Fruit fly (Drosophila melanogaster) whole organism, prepupa: ENCODE results near the gene CG9588.

Experiments used
- Blimp-1 ChIP-seq: fragments of 200-800 bp; sonication (Bioruptor generic); optimal IDR thresholded peaks from 3 replicates; lab custom pipeline; 2017; ENCODE audit warnings: missing biosample characterization, missing genetic modification characterization, mild to moderate bottlenecking, moderate library complexity, missing genetic modification reagents
- CG10631 ChIP-seq: fragments of 200-800 bp; sonication (Bioruptor generic); optimal IDR thresholded peaks from 2 replicates; lab custom pipeline; 2016; ENCODE audit warnings: missing biosample characterization, missing genetic modification characterization
- CG10669 ChIP-seq: fragments of 200-800 bp; sonication (Bioruptor generic); optimal IDR thresholded peaks from 3 replicates; lab custom pipeline; 2018; ENCODE audit warnings: missing biosample characterization, mild to moderate bottlenecking, missing genetic modification characterization, moderate library complexity
- CG11294 ChIP-seq: fragments of 200-800 bp; sonication (Bioruptor generic); IDR thresholded peaks from 2 replicates; pipeline ENCODE4 v1.3.6; 2022; ENCODE audit warnings: missing biosample characterization, missing genetic modification characterization
- CG11762 ChIP-seq: fragments of 200-800 bp; sonication (Bioruptor generic); optimal IDR thresholded peaks from 3 replicates; lab custom pipeline; 2016; ENCODE audit warnings: missing biosample characterization, missing genetic modification characterization; ENCODE audit not compliant: insufficient read depth
- CG11902 ChIP-seq: fragments of 200-800 bp; sonication (Bioruptor generic); optimal IDR thresholded peaks from 3 replicates; lab custom pipeline; 2016; ENCODE audit warnings: missing biosample characterization, missing genetic modification characterization
- CG16779 ChIP-seq: fragments of 200-800 bp; sonication (Bioruptor generic); optimal IDR thresholded peaks from 3 replicates; lab custom pipeline; 2017; ENCODE audit warnings: missing biosample characterization, mild to moderate bottlenecking, missing genetic modification characterization
- CG3032 ChIP-seq: fragments of 200-800 bp; optimal IDR thresholded peaks from 2 replicates; lab custom pipeline; 2019; ENCODE audit warnings: missing biosample characterization, mild to moderate bottlenecking, missing genetic modification characterization, moderate library complexity
- CG31627 ChIP-seq: fragments of 200-800 bp; sonication (Bioruptor generic); optimal IDR thresholded peaks from 3 replicates; lab custom pipeline; 2016; ENCODE audit warnings: missing biosample characterization, missing genetic modification characterization
- CG3919 ChIP-seq: fragments of 200-800 bp; sonication (Bioruptor generic); optimal IDR thresholded peaks from 3 replicates; lab custom pipeline; 2016; ENCODE audit warnings: missing biosample characterization, missing genetic modification characterization
- CG6163 ChIP-seq: fragments of 200-800 bp; sonication (Bioruptor generic); IDR thresholded peaks from 3 replicates; pipeline ENCODE4 v1.3.6; 2022; ENCODE audit warnings: missing biosample characterization, missing genetic modification characterization
- CG6276 ChIP-seq: fragments of 200-800 bp; sonication (Bioruptor generic); optimal IDR thresholded peaks from 2 replicates; lab custom pipeline; 2017; ENCODE audit warnings: missing biosample characterization, mild to moderate bottlenecking, missing genetic modification characterization
- CG6792 ChIP-seq: fragments of 200-800 bp; sonication (Bioruptor generic); optimal IDR thresholded peaks from 3 replicates; lab custom pipeline; 2016; ENCODE audit warnings: missing biosample characterization, missing genetic modification characterization
- CG6854 ChIP-seq: fragments of 200-800 bp; sonication (Bioruptor generic); optimal IDR thresholded peaks from 2 replicates; lab custom pipeline; 2017; ENCODE audit warnings: missing biosample characterization, mild to moderate bottlenecking, missing genetic modification characterization
- CG7368 ChIP-seq: fragments of 200-800 bp; sonication (Bioruptor generic); optimal IDR thresholded peaks from 3 replicates; lab custom pipeline; 2016; ENCODE audit warnings: missing biosample characterization, missing genetic modification characterization
- CG8119 ChIP-seq: fragments of 200-800 bp; sonication (Bioruptor generic); IDR thresholded peaks from 3 replicates; pipeline ENCODE4 v1.3.6; 2022; ENCODE audit warnings: missing biosample characterization, missing genetic modification characterization
- CG8319 ChIP-seq: fragments of 200-800 bp; sonication (Bioruptor generic); optimal IDR thresholded peaks from 3 replicates; lab custom pipeline; 2016; ENCODE audit warnings: missing biosample characterization, missing genetic modification characterization
- CG9139 ChIP-seq: fragments of 200-800 bp; sonication (Bioruptor generic); optimal IDR thresholded peaks from 3 replicates; lab custom pipeline; 2017; ENCODE audit warnings: missing biosample characterization, mild to moderate bottlenecking, missing genetic modification characterization
- Eip75B ChIP-seq: fragments of 200-800 bp; sonication (Bioruptor generic); optimal IDR thresholded peaks from 3 replicates; lab custom pipeline; 2016; ENCODE audit warnings: missing biosample characterization, missing genetic modification characterization
- Eip78C ChIP-seq: fragments of 200-800 bp; sonication (Bioruptor generic); peaks from one replicate; lab custom pipeline; 2016; ENCODE audit warnings: missing biosample characterization, missing genetic modification characterization
- Ets21C ChIP-seq: fragments of 200-800 bp; sonication (Bioruptor generic); optimal IDR thresholded peaks from 3 replicates; lab custom pipeline; 2016; ENCODE audit warnings: missing biosample characterization, missing genetic modification characterization
- Ets96B ChIP-seq: fragments of 200-800 bp; optimal IDR thresholded peaks from 2 replicates; lab custom pipeline; 2019; ENCODE audit warnings: missing biosample characterization, mild to moderate bottlenecking, missing genetic modification characterization, moderate library complexity
- Hr38 ChIP-seq: sonication (Bioruptor generic); optimal IDR thresholded peaks from 2 replicates; lab custom pipeline; 2016; ENCODE audit warnings: missing biosample characterization, missing genetic modification characterization
- Hr4 ChIP-seq: fragments of 200-800 bp; sonication (Bioruptor generic); optimal IDR thresholded peaks from 3 replicates; lab custom pipeline; 2016; ENCODE audit warnings: missing biosample characterization, missing genetic modification characterization
- Lpt ChIP-seq: fragments of 200-800 bp; sonication (Bioruptor generic); optimal IDR thresholded peaks from 3 replicates; lab custom pipeline; 2016; ENCODE audit warnings: missing biosample characterization, missing genetic modification characterization
- Met ChIP-seq: fragments of 200-800 bp; sonication (Bioruptor generic); optimal IDR thresholded peaks from 3 replicates; lab custom pipeline; 2016; ENCODE audit warnings: missing biosample characterization, missing genetic modification characterization
- OdsH ChIP-seq: fragments of 200-800 bp; sonication (Bioruptor generic); optimal IDR thresholded peaks from 3 replicates; lab custom pipeline; 2016; ENCODE audit warnings: missing biosample characterization, missing genetic modification characterization
- Sox15 ChIP-seq: fragments of 200-800 bp; sonication (Bioruptor generic); optimal IDR thresholded peaks from 3 replicates; lab custom pipeline; 2016; ENCODE audit warnings: missing biosample characterization, missing genetic modification characterization
- achi ChIP-seq: fragments of 200-800 bp; sonication (Bioruptor generic); optimal IDR thresholded peaks from 3 replicates; lab custom pipeline; 2016; ENCODE audit warnings: missing biosample characterization, missing genetic modification characterization
- acj6 ChIP-seq: fragments of 200-800 bp; sonication (Bioruptor generic); optimal IDR thresholded peaks from 3 replicates; lab custom pipeline; 2016; ENCODE audit warnings: missing biosample characterization, missing genetic modification characterization
- dac ChIP-seq: fragments of 200-800 bp; sonication (Bioruptor generic); optimal IDR thresholded peaks from 2 replicates; lab custom pipeline; 2017; ENCODE audit warnings: missing biosample characterization, mild to moderate bottlenecking, missing genetic modification characterization
- dsx ChIP-seq: fragments of 200-800 bp; optimal IDR thresholded peaks from 3 replicates; lab custom pipeline; 2019; ENCODE audit warnings: missing biosample characterization, mild to moderate bottlenecking, missing genetic modification characterization, moderate library complexity; ENCODE audit not compliant: poor library complexity, severe bottlenecking
- eg ChIP-seq: fragments of 200-800 bp; sonication (Bioruptor generic); IDR thresholded peaks from 3 replicates; pipeline ENCODE4 v1.3.6; 2022; ENCODE audit warnings: missing biosample characterization, missing genetic modification characterization
- esn ChIP-seq: fragments of 200-800 bp; sonication (Bioruptor generic); optimal IDR thresholded peaks from 2 replicates; lab custom pipeline; 2016; ENCODE audit warnings: missing biosample characterization, mild to moderate bottlenecking, missing genetic modification characterization, moderate library complexity
- fd59A ChIP-seq: fragments of 200-800 bp; sonication (Bioruptor generic); optimal IDR thresholded peaks from 2 replicates; lab custom pipeline; 2017; ENCODE audit warnings: missing biosample characterization, mild to moderate bottlenecking, missing genetic modification characterization, missing genetic modification reagents
- fd85E ChIP-seq: fragments of 200-800 bp; sonication (Bioruptor generic); optimal IDR thresholded peaks from 3 replicates; lab custom pipeline; 2016; ENCODE audit warnings: missing biosample characterization, missing genetic modification characterization
- fkh ChIP-seq: fragments of 200-800 bp; sonication (Bioruptor generic); optimal IDR thresholded peaks from 3 replicates; lab custom pipeline; 2017; ENCODE audit warnings: missing biosample characterization, mild to moderate bottlenecking, missing genetic modification characterization, moderate library complexity
- net ChIP-seq: fragments of 200-800 bp; sonication (Bioruptor generic); optimal IDR thresholded peaks from 3 replicates; lab custom pipeline; 2016; ENCODE audit warnings: missing biosample characterization, missing genetic modification characterization
- pdm3 ChIP-seq: fragments of 200-800 bp; sonication (Bioruptor generic); optimal IDR thresholded peaks from 3 replicates; lab custom pipeline; 2016; ENCODE audit warnings: missing biosample characterization, missing genetic modification characterization
- salr ChIP-seq, 2 experiments: fragments of 200-800 bp; sonication (Bioruptor generic); optimal IDR thresholded peaks; 3 replicates each; lab custom pipeline; 2016 to 2018; ENCODE audit warnings: missing biosample characterization in 2 of 2, missing genetic modification characterization in 2 of 2, mild to moderate bottlenecking in 1 of 2
- spab ChIP-seq: fragments of 200-800 bp; sonication (Bioruptor generic); optimal IDR thresholded peaks from 2 replicates; lab custom pipeline; 2017; ENCODE audit warnings: missing biosample characterization, mild to moderate bottlenecking, missing genetic modification characterization, missing genetic modification reagents
- topi ChIP-seq: fragments of 200-800 bp; sonication (Bioruptor generic); optimal IDR thresholded peaks from 3 replicates; lab custom pipeline; 2016; ENCODE audit warnings: missing biosample characterization, missing genetic modification characterization
- vri ChIP-seq: fragments of 200-800 bp; sonication (Bioruptor generic); optimal IDR thresholded peaks from 3 replicates; lab custom pipeline; 2016; ENCODE audit warnings: missing biosample characterization, mild to moderate bottlenecking, missing genetic modification characterization

CG9588 gene

dm6 chr3R:13646729-13647633 is 29.5 kb downstream of the CG9588 start, which contains the start of gene rin (continued):
- TF ChIP-seq fd59A (GFP tag; lab: Kevin White, UChicago) (no peak), CG3919 (GFP tag; lab: Kevin White, UChicago) (peak; percentile 39), CG6792 (GFP tag; lab: Kevin White, UChicago) (no peak), Blimp-1 (no peak), Ets96B (peak; percentile 45), CG7368 (GFP tag; lab: Kevin White, UChicago) (no peak), dac (peak; percentile 21), Eip78C (GFP tag; lab: Kevin White, UChicago) (peak; percentile 41), CG10669 (peak; percentile 36), Lpt (GFP tag; lab: Kevin White, UChicago) (no peak), topi (GFP tag; lab: Kevin White, UChicago) (no peak), Hr38 (GFP tag; lab: Kevin White, UChicago) (no peak), achi (GFP tag; lab: Kevin White, UChicago) (no peak), acj6 (GFP tag; lab: Kevin White, UChicago) (no peak), OdsH (GFP tag; lab: Kevin White, UChicago) (no peak), fkh (GFP tag; lab: Kevin White, UChicago) (no peak), Sox15 (GFP tag; lab: Kevin White, UChicago) (no peak), CG6276 (GFP tag; lab: Kevin White, UChicago) (peak; percentile 46), net (GFP tag; lab: Kevin White, UChicago) (no peak), CG8319 (GFP tag; lab: Kevin White, UChicago) (no peak), CG6163 (GFP tag; lab: Robert Waterston, UW) (peak; percentile 6; the same call in 1 of the 3 replicates), esn (no peak), Met (GFP tag; lab: Kevin White, UChicago) (no peak), CG16779 (peak; percentile 71), fd85E (GFP tag; lab: Kevin White, UChicago) (no peak), dsx (GFP tag; lab: Kevin White, UChicago) (peak; percentile 77), Eip75B (GFP tag; lab: Kevin White, UChicago) (no peak)

dm6 chr3R:13645874-13646370 is 30.6 kb downstream of the CG9588 start, which contains the start of gene sqd:
Gene sqd (minus strand): TSS chr3R:13646304.
- TF ChIP-seq CG16779: no peak
- peak; percentile 23 for TF ChIP-seq Ets96B
- peak; percentile 14 for TF ChIP-seq fd59A (GFP tag; lab: Kevin White, UChicago)
- peak; percentile 17 for TF ChIP-seq CG9139
- peak; percentile 9 for TF ChIP-seq spab (GFP tag; lab: Kevin White, UChicago)
- TF ChIP-seq Sox15 (GFP tag; lab: Kevin White, UChicago): no peak
- TF ChIP-seq CG3919 (GFP tag; lab: Kevin White, UChicago): peak; percentile 70
- peak; percentile 60 for TF ChIP-seq Eip75B (GFP tag; lab: Kevin White, UChicago)
- no peak for TF ChIP-seq Hr38 (GFP tag; lab: Kevin White, UChicago)
- TF ChIP-seq dac: no peak
- no peak for TF ChIP-seq vri (GFP tag; lab: Kevin White, UChicago)
- peak; percentile 57 for TF ChIP-seq CG31627 (GFP tag; lab: Kevin White, UChicago)
- peak; percentile 44 for TF ChIP-seq CG6792 (GFP tag; lab: Kevin White, UChicago)
- TF ChIP-seq CG10631: peak; percentile 7
- TF ChIP-seq Met (GFP tag; lab: Kevin White, UChicago): peak; percentile 69
- peak; percentile 44 for TF ChIP-seq acj6 (GFP tag; lab: Kevin White, UChicago)
- TF ChIP-seq OdsH (GFP tag; lab: Kevin White, UChicago): peak; percentile 65
- peak; percentile 16; the same call in 1 of the 3 replicates for TF ChIP-seq CG8119 (GFP tag; lab: Robert Waterston, UW)
- TF ChIP-seq Hr4 (GFP tag; lab: Kevin White, UChicago): peak; percentile 54
- TF ChIP-seq CG7368 (GFP tag; lab: Kevin White, UChicago): peak; percentile 39
- TF ChIP-seq CG10669: peak; percentile 45
- TF ChIP-seq CG6854 (GFP tag; lab: Kevin White, UChicago): peak; percentile 71
- peak; percentile 67 for TF ChIP-seq achi (GFP tag; lab: Kevin White, UChicago)
- no peak for TF ChIP-seq Blimp-1
- 0 out of 3 replicates have a peak, but pooled peaks have one; percentile 13 for TF ChIP-seq eg (GFP tag; lab: Robert Waterston, UW)
- peak; percentile 51 for TF ChIP-seq Ets21C (GFP tag; lab: Kevin White, UChicago)
- peak; percentile 3 for TF ChIP-seq CG11762 (GFP tag; lab: Kevin White, UChicago)
- peak; percentile 60 for TF ChIP-seq topi (GFP tag; lab: Kevin White, UChicago)
- TF ChIP-seq CG11294 (GFP tag; lab: Robert Waterston, UW): no peak
- peak; percentile 20 for TF ChIP-seq CG11902 (GFP tag; lab: Kevin White, UChicago)
- no peak for TF ChIP-seq CG8319 (GFP tag; lab: Kevin White, UChicago)
- peak; percentile 21 for TF ChIP-seq Lpt (GFP tag; lab: Kevin White, UChicago)
- TF ChIP-seq pdm3 (GFP tag; lab: Kevin White, UChicago): peak; percentile 64
- TF ChIP-seq salr (GFP tag; optimal IDR thresholded peaks at IDR 0.05; lab: Kevin White, UChicago): no peak
- peak; percentile 25 for TF ChIP-seq CG3032 (tag; lab: Kevin White, UChicago)
- no peak for TF ChIP-seq CG6276 (GFP tag; lab: Kevin White, UChicago)
